Worm (Caenorhabditis elegans): ENCODE results near the gene irld-57.

DNA sequence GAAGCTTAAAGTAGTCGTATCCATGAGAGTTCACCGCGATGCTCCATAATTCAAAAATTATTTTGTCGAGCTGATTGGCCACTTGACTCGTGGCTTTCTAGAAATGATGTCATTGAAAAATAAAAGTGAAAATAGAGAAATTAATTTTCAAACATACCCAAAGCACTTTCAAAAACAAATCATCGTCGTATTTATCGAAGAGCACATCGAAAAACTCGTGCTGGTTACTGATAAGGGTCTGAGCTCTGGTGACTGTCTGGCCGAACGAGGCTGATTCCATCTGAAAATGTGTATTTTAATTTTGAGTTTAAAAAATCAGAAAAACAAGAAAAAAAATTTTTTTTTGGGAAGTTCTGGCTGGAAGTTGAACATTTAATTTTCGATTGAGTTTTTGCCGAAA is 14.1 kb downstream of the irld-57 start:
- no peak for TF ChIP-seq nhr-11 (tag; optimal IDR thresholded peaks at IDR 0.05)
- TF ChIP-seq madf-2 (tag; optimal IDR thresholded peaks at IDR 0.05), result no peak
- TF ChIP-seq pha-4 (tag; optimal IDR thresholded peaks at IDR 0.05), result no peak
- TF ChIP-seq C38D4.7 (GFP tag; optimal IDR thresholded peaks at IDR 0.05), result no peak
- TF ChIP-seq ceh-9 (tag; optimal IDR thresholded peaks at IDR 0.05), result no peak
- no peak for TF ChIP-seq Y22D7AL.16 (tag; optimal IDR thresholded peaks at IDR 0.05)
- TF ChIP-seq pag-3 (tag; optimal IDR thresholded peaks at IDR 0.05; ENCODE audit: borderline replicate concordance), result no peak
- TF ChIP-seq ama-1 (optimal IDR thresholded peaks at IDR 0.05), result no peak
- TF ChIP-seq fax-1 (tag; optimal IDR thresholded peaks at IDR 0.05), result no peak
- no peak for TF ChIP-seq elt-2 (tag; optimal IDR thresholded peaks at IDR 0.05)
- no peak for TF ChIP-seq lim-6 (tag; optimal IDR thresholded peaks at IDR 0.05)

Measured in whole organism, late embryonic.